1 fruit fly cellular context compared by ENCODE assay signal in the genomic region with DNA sequence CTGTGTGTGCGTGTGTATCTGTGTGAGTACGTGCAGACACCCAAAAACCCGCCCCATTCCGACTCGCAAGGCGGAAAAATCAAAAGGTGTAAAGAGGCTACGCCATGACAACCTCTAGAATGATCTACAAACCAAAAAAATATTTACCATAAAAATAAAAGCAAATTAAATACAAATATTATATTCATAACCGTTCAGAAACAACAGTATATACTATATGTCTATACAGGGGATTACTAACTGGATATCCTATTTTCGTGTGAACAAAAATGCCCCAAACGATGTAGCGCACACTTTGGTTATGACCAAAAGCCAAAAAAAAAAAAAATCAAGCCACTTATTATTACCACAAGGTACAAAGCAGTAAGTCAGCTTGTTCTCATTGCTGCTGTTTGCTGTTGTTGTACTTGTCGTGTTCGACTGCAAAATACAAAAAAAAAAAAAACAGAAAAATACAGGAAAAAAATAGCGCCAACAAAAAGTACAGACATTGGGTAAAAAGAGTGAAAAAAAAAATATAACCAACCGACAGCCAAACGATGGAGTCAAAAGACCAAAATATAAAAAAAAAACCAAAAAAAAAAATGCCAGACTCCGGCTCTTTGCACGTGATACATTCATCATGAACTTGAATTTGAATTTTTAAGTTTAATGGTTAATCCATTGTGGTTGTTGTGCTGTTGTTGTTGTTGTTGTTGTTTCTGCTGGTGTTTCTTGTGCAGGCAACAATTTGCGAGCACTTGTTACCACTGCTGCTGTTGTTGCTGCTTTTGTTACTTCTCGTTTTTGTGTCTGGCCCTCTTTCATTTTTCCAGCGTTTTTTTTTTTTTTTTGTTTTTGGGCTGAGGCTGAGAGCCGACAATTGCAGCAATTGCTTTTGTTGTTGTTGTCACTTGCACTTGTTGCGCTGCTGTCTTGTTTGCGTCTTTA.
A peak's percentile ranks its signal among the peaks of the same experiment; 100 is the strongest.
TF ChIP-seq lines count a peak whose summit lies in the region.

No protein-coding gene starts in this region.

TF ChIP-seq in whole organism, embryonic, 481 proteins besides CTCF, POLR2A, EP300 and RAD21 (continued from another document and continues in another):
- TF ChIP-seq CG12104 (GFP tag; optimal IDR thresholded peaks at IDR 0.05; lab: Kevin White, UChicago): peak; percentile 21
- TF ChIP-seq sd (tag; optimal IDR thresholded peaks at IDR 0.05; lab: Kevin White, UChicago): peak; percentile 18
- TF ChIP-seq CG11695 (GFP tag; IDR thresholded peaks at IDR 0.05; lab: Robert Waterston, UW): peak; percentile 86
- peak; percentile 86 for TF ChIP-seq CG14441 (GFP tag; IDR thresholded peaks at IDR 0.05; lab: Robert Waterston, UW)
- peak; percentile 51 for TF ChIP-seq CG31441 (GFP tag; IDR thresholded peaks at IDR 0.05; lab: Robert Waterston, UW)
- peak; percentile 67 for TF ChIP-seq CG4360 (GFP tag; IDR thresholded peaks at IDR 0.05; lab: Robert Waterston, UW)
- TF ChIP-seq Six4 (GFP tag; optimal IDR thresholded peaks at IDR 0.05; lab: Kevin White, UChicago): peak; percentile 0
- TF ChIP-seq CG2712 (tag; optimal IDR thresholded peaks at IDR 0.05; lab: Kevin White, UChicago): peak; percentile 66
- no peak for TF ChIP-seq CG30431 (GFP tag; optimal IDR thresholded peaks at IDR 0.05; lab: Kevin White, UChicago)
- no peak for TF ChIP-seq CG11247 (GFP tag; IDR thresholded peaks at IDR 0.05; lab: Robert Waterston, UW)
- TF ChIP-seq Ravus (GFP tag; IDR thresholded peaks at IDR 0.05; lab: Robert Waterston, UW): peak; percentile 47
- TF ChIP-seq Tbp (GFP tag; optimal IDR thresholded peaks at IDR 0.05; lab: Kevin White, UChicago): no peak
- no peak for TF ChIP-seq CG10431 (GFP tag; optimal IDR thresholded peaks at IDR 0.05; lab: Kevin White, UChicago)
- peak; percentile 77 for TF ChIP-seq seq (GFP tag; IDR thresholded peaks at IDR 0.05; lab: Robert Waterston, UW)
- TF ChIP-seq sob (GFP tag; IDR thresholded peaks at IDR 0.05; lab: Robert Waterston, UW): peak; percentile 69
- TF ChIP-seq CG11560 (tag; IDR thresholded peaks at IDR 0.05; lab: Robert Waterston, UW): peak; percentile 66
- TF ChIP-seq CG42726 (GFP tag; IDR thresholded peaks at IDR 0.05; lab: Robert Waterston, UW; ENCODE audit: partially characterized antibody): no peak
- TF ChIP-seq CG18599 (GFP tag; optimal IDR thresholded peaks at IDR 0.05; lab: Kevin White, UChicago): peak; percentile 72
- TF ChIP-seq NC2α (GFP tag; optimal IDR thresholded peaks at IDR 0.05; lab: Kevin White, UChicago): no peak
- no peak for TF ChIP-seq CG17912 (GFP tag; optimal IDR thresholded peaks at IDR 0.05; lab: Kevin White, UChicago)
- TF ChIP-seq vfl (GFP tag; optimal IDR thresholded peaks at IDR 0.05; lab: Kevin White, UChicago): peak; percentile 17
- TF ChIP-seq CG32532 (GFP tag; IDR thresholded peaks at IDR 0.05; lab: Robert Waterston, UW): peak; percentile 86
- no peak for TF ChIP-seq CG16863 (GFP tag; optimal IDR thresholded peaks at IDR 0.05; lab: Kevin White, UChicago)
- TF ChIP-seq ab (GFP tag; optimal IDR thresholded peaks at IDR 0.05; lab: Kevin White, UChicago): no peak
- TF ChIP-seq ERR (GFP tag; optimal IDR thresholded peaks at IDR 0.05; lab: Kevin White, UChicago): no peak
- TF ChIP-seq Oli (tag; optimal IDR thresholded peaks at IDR 0.05; lab: Kevin White, UChicago): peak; percentile 51
- no peak for TF ChIP-seq Stat92E (GFP tag; optimal IDR thresholded peaks at IDR 0.05; lab: Kevin White, UChicago)
- TF ChIP-seq CG17612 (GFP tag; IDR thresholded peaks at IDR 0.05; lab: Robert Waterston, UW): no peak
- peak; percentile 12 for TF ChIP-seq slou (GFP tag; optimal IDR thresholded peaks at IDR 0.05; lab: Kevin White, UChicago)
- peak; percentile 25 for TF ChIP-seq CG13624 (GFP tag; optimal IDR thresholded peaks at IDR 0.05; lab: Kevin White, UChicago)
- no peak; the same call in 1 of the 2 replicates for TF ChIP-seq CG16779 (GFP tag; IDR thresholded peaks at IDR 0.05; lab: Robert Waterston, UW)
- TF ChIP-seq CG4404 (GFP tag; IDR thresholded peaks at IDR 0.05; lab: Robert Waterston, UW): peak; percentile 63
- no peak for TF ChIP-seq insv (GFP tag; optimal IDR thresholded peaks at IDR 0.05; lab: Kevin White, UChicago)
- peak; percentile 4 for TF ChIP-seq CG6683 (GFP tag; optimal IDR thresholded peaks at IDR 0.05; lab: Kevin White, UChicago)
- no peak for TF ChIP-seq CG33557 (GFP tag; optimal IDR thresholded peaks at IDR 0.05; lab: Kevin White, UChicago)
- TF ChIP-seq Dbx (GFP tag; IDR thresholded peaks at IDR 0.05; lab: Robert Waterston, UW): no peak; the same call in 1 of the 3 replicates
- TF ChIP-seq tll (GFP tag; optimal IDR thresholded peaks at IDR 0.05; lab: Kevin White, UChicago): no peak
- peak; percentile 84 for TF ChIP-seq CG7839 (tag; optimal IDR thresholded peaks at IDR 0.05; lab: Kevin White, UChicago)
- TF ChIP-seq Xrp1 (GFP tag; IDR thresholded peaks at IDR 0.05; lab: Robert Waterston, UW): peak; percentile 74
- TF ChIP-seq CG6813 (GFP tag; optimal IDR thresholded peaks at IDR 0.05; lab: Kevin White, UChicago): peak; percentile 36
- no peak for TF ChIP-seq CG2199 (GFP tag; IDR thresholded peaks at IDR 0.05; lab: Robert Waterston, UW)
- TF ChIP-seq prd (optimal IDR thresholded peaks at IDR 0.05; lab: Kevin White, UChicago): no peak
- peak; percentile 85 for TF ChIP-seq prd (GFP tag; IDR thresholded peaks at IDR 0.05; lab: Robert Waterston, UW)
- TF ChIP-seq NfI (GFP tag; optimal IDR thresholded peaks at IDR 0.05; lab: Kevin White, UChicago): peak; percentile 52
- peak; percentile 47; the same call in 1 of the 3 replicates for TF ChIP-seq jigr1 (GFP tag; IDR thresholded peaks at IDR 0.05; lab: Robert Waterston, UW)
- no peak for TF ChIP-seq Gsc (GFP tag; IDR thresholded peaks at IDR 0.05; lab: Robert Waterston, UW)
- TF ChIP-seq jumu (GFP tag; optimal IDR thresholded peaks at IDR 0.05; lab: Kevin White, UChicago): peak; percentile 2
- TF ChIP-seq unpg (GFP tag; optimal IDR thresholded peaks at IDR 0.05; lab: Kevin White, UChicago): peak; percentile 60
- TF ChIP-seq danr (GFP tag; IDR thresholded peaks at IDR 0.05; lab: Robert Waterston, UW): 0 out of 2 replicates have a peak, but pooled peaks have one; percentile 38
- TF ChIP-seq Rx (GFP tag; IDR thresholded peaks at IDR 0.05; lab: Robert Waterston, UW): 0 out of 2 replicates have a peak, but pooled peaks have one; percentile 18
- TF ChIP-seq CG1832 (GFP tag; optimal IDR thresholded peaks at IDR 0.05; lab: Kevin White, UChicago): no peak
- no peak for TF ChIP-seq CG14965 (GFP tag; optimal IDR thresholded peaks at IDR 0.05; lab: Kevin White, UChicago; ENCODE audit: borderline replicate concordance)
- TF ChIP-seq chinmo (GFP tag; IDR thresholded peaks at IDR 0.05; lab: Robert Waterston, UW; ENCODE audit: partially characterized antibody): 0 out of 4 replicates have a peak, but pooled peaks have one; percentile 24
- TF ChIP-seq rib (GFP tag; IDR thresholded peaks at IDR 0.05; lab: Robert Waterston, UW): peak; percentile 64
- TF ChIP-seq CG4617 (GFP tag; optimal IDR thresholded peaks at IDR 0.05; lab: Kevin White, UChicago; ENCODE audit: borderline replicate concordance): no peak
- no peak for TF ChIP-seq fu2 (GFP tag; optimal IDR thresholded peaks at IDR 0.05; lab: Kevin White, UChicago)
- TF ChIP-seq CG16813 (GFP tag; IDR thresholded peaks at IDR 0.05; lab: Robert Waterston, UW; ENCODE audit: partially characterized antibody): no peak
- TF ChIP-seq Pdp1 (GFP tag; optimal IDR thresholded peaks at IDR 0.05; lab: Kevin White, UChicago): peak; percentile 48 to 49
- TF ChIP-seq gt (GFP tag; IDR thresholded peaks at IDR 0.05; lab: Robert Waterston, UW): 0 out of 2 replicates have a peak, but pooled peaks have one; percentile 15
- TF ChIP-seq Atf-2 (GFP tag; optimal IDR thresholded peaks at IDR 0.05; lab: Kevin White, UChicago): no peak
- peak; percentile 2 for TF ChIP-seq jing (GFP tag; optimal IDR thresholded peaks at IDR 0.05; lab: Kevin White, UChicago)
- TF ChIP-seq CG12942 (GFP tag; optimal IDR thresholded peaks at IDR 0.05; lab: Kevin White, UChicago): peak; percentile 12
- peak; percentile 30 for TF ChIP-seq ems (GFP tag; optimal IDR thresholded peaks at IDR 0.05; lab: Kevin White, UChicago)
- no peak for TF ChIP-seq CG14860 (GFP tag; IDR thresholded peaks at IDR 0.05; lab: Robert Waterston, UW; ENCODE audit: partially characterized antibody)
- TF ChIP-seq abd-A (tag; optimal IDR thresholded peaks at IDR 0.05; lab: Kevin White, UChicago): no peak
- peak; percentile 39 for TF ChIP-seq CG18476 (GFP tag; optimal IDR thresholded peaks at IDR 0.05; lab: Kevin White, UChicago)
- TF ChIP-seq hkb (optimal IDR thresholded peaks at IDR 0.05; lab: Kevin White, UChicago): no peak
- TF ChIP-seq hkb (GFP tag; IDR thresholded peaks at IDR 0.05; lab: Robert Waterston, UW): peak; percentile 87
- no peak for TF ChIP-seq luna (GFP tag; optimal IDR thresholded peaks at IDR 0.05; lab: Kevin White, UChicago)
- TF ChIP-seq CG7928 (GFP tag; optimal IDR thresholded peaks at IDR 0.05; lab: Kevin White, UChicago): no peak
- TF ChIP-seq NFAT (GFP tag; IDR thresholded peaks at IDR 0.05; lab: Robert Waterston, UW): peak; percentile 67
- TF ChIP-seq CG7372 (GFP tag; IDR thresholded peaks at IDR 0.05; lab: Robert Waterston, UW): peak; percentile 80
- TF ChIP-seq gem (tag; optimal IDR thresholded peaks at IDR 0.05; lab: Kevin White, UChicago): peak; percentile 76
- no peak; the same call in 1 of the 2 replicates for TF ChIP-seq wdn (GFP tag; IDR thresholded peaks at IDR 0.05; lab: Robert Waterston, UW)
- 0 out of 2 replicates have a peak, but pooled peaks have one; percentile 16 for TF ChIP-seq peb (GFP tag; IDR thresholded peaks at IDR 0.05; lab: Robert Waterston, UW)
- peak; percentile 80 for TF ChIP-seq al (GFP tag; IDR thresholded peaks at IDR 0.05; lab: Robert Waterston, UW)
- no peak for TF ChIP-seq Hey (tag; optimal IDR thresholded peaks at IDR 0.05; lab: Kevin White, UChicago)
- no peak for TF ChIP-seq CG8359 (GFP tag; optimal IDR thresholded peaks at IDR 0.05; lab: Kevin White, UChicago; ENCODE audit: borderline replicate concordance)
- peak; percentile 62 for TF ChIP-seq zfh2 (GFP tag; optimal IDR thresholded peaks at IDR 0.05; lab: Kevin White, UChicago)
- TF ChIP-seq sr (GFP tag; IDR thresholded peaks at IDR 0.05; lab: Robert Waterston, UW): no peak
- TF ChIP-seq CG6689 (GFP tag; IDR thresholded peaks at IDR 0.05; lab: Robert Waterston, UW): peak; percentile 83
- peak; percentile 85 for TF ChIP-seq row (GFP tag; IDR thresholded peaks at IDR 0.05; lab: Robert Waterston, UW)
- peak; percentile 11 for TF ChIP-seq pnt (GFP tag; optimal IDR thresholded peaks at IDR 0.05; lab: Kevin White, UChicago)
- TF ChIP-seq CoRest (tag; optimal IDR thresholded peaks at IDR 0.05; lab: Kevin White, UChicago): peak; percentile 63
- TF ChIP-seq CG1647 (GFP tag; optimal IDR thresholded peaks at IDR 0.05; lab: Kevin White, UChicago): no peak
- TF ChIP-seq Doc2 (GFP tag; IDR thresholded peaks at IDR 0.05; lab: Robert Waterston, UW): 0 out of 2 replicates have a peak, but pooled peaks have one; percentile 53
- TF ChIP-seq Oaz (GFP tag; IDR thresholded peaks at IDR 0.05; lab: Robert Waterston, UW): peak; percentile 79
- peak; percentile 7 for TF ChIP-seq dmrt11E (tag; optimal IDR thresholded peaks at IDR 0.05; lab: Kevin White, UChicago)
- TF ChIP-seq CG6765 (GFP tag; optimal IDR thresholded peaks at IDR 0.05; lab: Kevin White, UChicago): no peak
- no peak for TF ChIP-seq CG30020 (tag; optimal IDR thresholded peaks at IDR 0.05; lab: Kevin White, UChicago)
- TF ChIP-seq Awh (GFP tag; IDR thresholded peaks at IDR 0.05; lab: Robert Waterston, UW): 0 out of 2 replicates have a peak, but pooled peaks have one; percentile 42
- no peak for TF ChIP-seq C15 (GFP tag; IDR thresholded peaks at IDR 0.05; lab: Robert Waterston, UW)
- peak; percentile 42 for TF ChIP-seq phol (tag; optimal IDR thresholded peaks at IDR 0.05; lab: Kevin White, UChicago)
- no peak for TF ChIP-seq Nf-YC (tag; optimal IDR thresholded peaks at IDR 0.05; lab: Kevin White, UChicago)
- no peak for TF ChIP-seq sna (GFP tag; IDR thresholded peaks at IDR 0.05; lab: Robert Waterston, UW; ENCODE audit: partially characterized antibody)
- peak; percentile 48 for TF ChIP-seq tio (GFP tag; optimal IDR thresholded peaks at IDR 0.05; lab: Kevin White, UChicago)
- TF ChIP-seq CG3065 (GFP tag; optimal IDR thresholded peaks at IDR 0.05; lab: Kevin White, UChicago): no peak
- peak; percentile 84 for TF ChIP-seq CG11456 (GFP tag; IDR thresholded peaks at IDR 0.05; lab: Robert Waterston, UW)
- TF ChIP-seq Trl (optimal IDR thresholded peaks at IDR 0.05; lab: Kevin White, UChicago): no peak
- TF ChIP-seq Trl (GFP tag; optimal IDR thresholded peaks at IDR 0.05; lab: Kevin White, UChicago): no peak
- peak; percentile 13 for TF ChIP-seq CG15011 (GFP tag; optimal IDR thresholded peaks at IDR 0.05; lab: Kevin White, UChicago)
- peak; percentile 3 for TF ChIP-seq CG5245 (GFP tag; optimal IDR thresholded peaks at IDR 0.05; lab: Kevin White, UChicago)
- peak; percentile 44; the same call in 1 of the 2 replicates for TF ChIP-seq bowl (GFP tag; IDR thresholded peaks at IDR 0.05; lab: Robert Waterston, UW)
- TF ChIP-seq CG8478 (optimal IDR thresholded peaks at IDR 0.05; lab: Kevin White, UChicago): no peak
- TF ChIP-seq cad (GFP tag; optimal IDR thresholded peaks at IDR 0.05; lab: Kevin White, UChicago): no peak
- peak; percentile 79 for TF ChIP-seq so (GFP tag; IDR thresholded peaks at IDR 0.05; lab: Robert Waterston, UW)
- TF ChIP-seq slbo (GFP tag; IDR thresholded peaks at IDR 0.05; lab: Robert Waterston, UW): peak; percentile 88
- TF ChIP-seq nau (GFP tag; optimal IDR thresholded peaks at IDR 0.05; lab: Kevin White, UChicago): peak; percentile 19
- TF ChIP-seq CG6854 (GFP tag; optimal IDR thresholded peaks at IDR 0.05; lab: Kevin White, UChicago): peak; percentile 25
- peak; percentile 32 for TF ChIP-seq tap (tag; optimal IDR thresholded peaks at IDR 0.05; lab: Kevin White, UChicago)
- peak; percentile 83 for TF ChIP-seq Ets65A (GFP tag; lab: Kevin White, UChicago)
- no peak for TF ChIP-seq cg (GFP tag; optimal IDR thresholded peaks at IDR 0.05; lab: Kevin White, UChicago)
- TF ChIP-seq CG12391 (tag; optimal IDR thresholded peaks at IDR 0.05; lab: Kevin White, UChicago): peak; percentile 55
- no peak for TF ChIP-seq stwl (tag; optimal IDR thresholded peaks at IDR 0.05; lab: Kevin White, UChicago)
- TF ChIP-seq CG9797 (GFP tag; optimal IDR thresholded peaks at IDR 0.05; lab: Kevin White, UChicago): no peak
- TF ChIP-seq chm (GFP tag; IDR thresholded peaks at IDR 0.05; lab: Robert Waterston, UW): peak; percentile 65; the same call in 1 of the 2 replicates
- peak; percentile 45; the same call in 1 of the 2 replicates for TF ChIP-seq dati (GFP tag; IDR thresholded peaks at IDR 0.05; lab: Robert Waterston, UW)
- TF ChIP-seq gcm (GFP tag; optimal IDR thresholded peaks at IDR 0.05; lab: Kevin White, UChicago): no peak
- TF ChIP-seq CG32767 (GFP tag; IDR thresholded peaks at IDR 0.05; lab: Robert Waterston, UW): peak; percentile 62
